Worm (Caenorhabditis elegans): ENCODE measurements around the gene gcc-1.
A peak's percentile ranks its signal among the peaks of the same experiment; 100 is the strongest.

Gene gcc-1

DNA sequence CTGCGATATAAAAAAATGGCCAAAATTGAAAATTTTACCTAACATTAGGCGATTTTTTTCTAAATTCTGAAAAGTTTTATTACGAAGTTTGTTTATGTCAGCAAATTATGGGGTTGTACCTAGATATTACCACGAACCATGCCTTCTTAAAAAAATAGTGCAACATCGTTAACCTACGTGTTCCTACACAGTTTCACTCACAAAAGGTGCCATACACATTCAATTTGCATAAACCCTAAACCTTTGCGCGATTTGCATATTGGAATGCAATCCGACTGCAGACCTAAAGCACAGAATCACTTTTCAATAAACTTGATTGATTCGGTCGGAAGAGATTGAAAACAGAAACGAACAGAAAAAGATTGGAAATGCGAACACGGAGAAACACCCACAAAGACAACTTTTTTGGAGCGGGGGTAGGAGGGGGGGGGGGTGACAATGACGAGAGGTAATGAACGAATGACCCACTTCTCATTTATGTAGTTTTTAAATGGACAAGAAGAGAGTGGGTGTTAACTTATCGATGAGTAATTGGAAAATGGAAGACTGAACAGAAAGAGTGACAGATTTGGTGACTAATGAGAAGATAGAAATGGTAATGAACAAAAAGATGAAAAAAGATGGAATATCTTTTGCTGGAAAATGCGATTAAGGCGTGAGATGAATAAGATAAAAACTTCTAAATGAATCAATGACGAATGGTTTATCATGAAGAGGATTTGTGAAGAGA lies 3.5 kb upstream of the gcc-1 start:
- TF ChIP-seq grh-1 (GFP tag; IDR thresholded peaks at IDR 0.05), result no peak
- peak; percentile 37 for TF ChIP-seq mep-1 (tag; optimal IDR thresholded peaks at IDR 0.05)
- no peak for TF ChIP-seq unc-130 (tag; optimal IDR thresholded peaks at IDR 0.05)
- TF ChIP-seq nhr-85 (tag), result peak; percentile 62
- peak; percentile 17 for TF ChIP-seq blmp-1 (tag; optimal IDR thresholded peaks at IDR 0.05)

ce11 chrX:3163972-3164575 lies 4.3 kb downstream of the gcc-1 start, which contains the start of gene syx-6:
TSS of gene syx-6 (plus strand) at chrX:3164525.
- TF ChIP-seq unc-62 (GFP tag; optimal IDR thresholded peaks at IDR 0.05), result no peak
- no peak for TF ChIP-seq ceh-82 (tag; optimal IDR thresholded peaks at IDR 0.05)
- peak; percentile 8 for TF ChIP-seq lin-14 (GFP tag; optimal IDR thresholded peaks at IDR 0.05)
- TF ChIP-seq mab-9 (GFP tag; IDR thresholded peaks at IDR 0.05), result no peak
- no peak for TF ChIP-seq ama-1 (optimal IDR thresholded peaks at IDR 0.05)
- TF ChIP-seq egl-13 (tag; optimal IDR thresholded peaks at IDR 0.05), result no peak
- TF ChIP-seq elt-2 (tag; optimal IDR thresholded peaks at IDR 0.05), result peak; percentile 50
- no peak for TF ChIP-seq ceh-63 (GFP tag; optimal IDR thresholded peaks at IDR 0.05)

DNA sequence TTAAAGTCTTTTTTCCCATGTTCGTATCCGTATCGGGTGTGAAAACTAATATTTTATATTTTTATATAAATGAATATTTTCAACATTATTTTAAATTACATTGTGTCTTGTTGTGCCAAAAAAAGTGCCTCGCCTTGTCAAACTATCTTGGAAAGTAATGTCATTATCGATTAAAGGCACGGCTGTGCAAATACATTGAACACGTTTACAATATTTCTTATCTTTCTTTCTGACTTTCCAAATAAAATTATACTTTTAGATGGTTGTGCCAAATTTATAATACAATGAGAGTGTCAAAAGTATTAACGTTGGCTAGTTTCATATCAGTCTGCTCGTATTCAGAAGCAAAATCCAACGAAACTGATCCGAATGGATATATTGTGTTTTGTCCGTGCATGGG lies 5.8 kb downstream of the gcc-1 start, which contains the start of gene pfut-1:
TSS of gene pfut-1 (plus strand) at position 258 of the 400 bp plus-strand sequence.
- TF ChIP-seq elt-2 (tag; optimal IDR thresholded peaks at IDR 0.05) (peak; percentile 23), unc-86 (tag; optimal IDR thresholded peaks at IDR 0.05) (no peak)

DNA sequence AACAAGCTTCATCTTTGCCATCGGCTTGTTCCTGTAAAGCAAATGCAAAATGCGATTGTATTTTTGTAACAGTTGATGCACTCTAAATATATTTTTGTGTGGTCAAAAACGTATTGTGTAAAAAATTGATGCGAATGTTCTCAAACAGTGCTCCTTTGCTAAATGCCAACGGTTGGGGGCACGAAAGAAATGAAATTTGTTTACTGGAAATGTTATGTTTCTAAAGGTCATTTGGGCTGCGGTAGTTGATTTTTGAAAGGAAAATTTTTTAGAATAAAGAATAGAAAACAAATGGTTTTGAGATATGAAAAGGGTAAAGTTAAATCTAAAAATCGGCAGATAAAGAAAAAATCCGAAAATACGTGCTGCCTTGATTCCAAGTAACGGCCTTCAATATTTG lies 10.7 kb downstream of the gcc-1 start, which contains the start of gene C15C7.6:
TSS of gene C15C7.6 (minus strand) at position 101 of the 400 bp plus-strand sequence.
- no peak for TF ChIP-seq unc-130 (tag; optimal IDR thresholded peaks at IDR 0.05)
- no peak for TF ChIP-seq snpc-4 (tag; optimal IDR thresholded peaks at IDR 0.05)
- TF ChIP-seq nhr-85 (tag), result no peak
- TF ChIP-seq ceh-90 (tag; optimal IDR thresholded peaks at IDR 0.05), result no peak
- TF ChIP-seq fkh-8 (tag; optimal IDR thresholded peaks at IDR 0.05), result no peak
- TF ChIP-seq isw-1 (GFP tag; IDR thresholded peaks at IDR 0.05), result no peak
- TF ChIP-seq lir-3 (tag; optimal IDR thresholded peaks at IDR 0.05; ENCODE audit: poor library complexity), result no peak
- no peak for TF ChIP-seq elt-2 (tag; optimal IDR thresholded peaks at IDR 0.05)
- TF ChIP-seq tbx-2 (tag; optimal IDR thresholded peaks at IDR 0.05), result no peak
- TF ChIP-seq xbp-1 (tag; optimal IDR thresholded peaks at IDR 0.05), result no peak

ce11 chrX:3176728-3177127 lies 17.0 kb downstream of the gcc-1 start:
- TF ChIP-seq fkh-4 (tag; optimal IDR thresholded peaks at IDR 0.05; ENCODE audit: borderline replicate concordance) (no peak), zip-4 (GFP tag; optimal IDR thresholded peaks at IDR 0.05) (no peak), mdl-1 (tag; optimal IDR thresholded peaks at IDR 0.05) (no peak), ztf-11 (tag; optimal IDR thresholded peaks at IDR 0.05) (no peak), mab-9 (GFP tag; IDR thresholded peaks at IDR 0.05) (no peak), nhr-11 (tag; optimal IDR thresholded peaks at IDR 0.05) (no peak), skn-1 (tag; optimal IDR thresholded peaks at IDR 0.05) (no peak), ceh-90 (tag; optimal IDR thresholded peaks at IDR 0.05) (no peak), blmp-1 (tag; optimal IDR thresholded peaks at IDR 0.05) (no peak), pqm-1 (tag; optimal IDR thresholded peaks at IDR 0.05) (no peak), ceh-88 (GFP tag; IDR thresholded peaks at IDR 0.05) (no peak), egl-13 (tag; optimal IDR thresholded peaks at IDR 0.05) (no peak), lin-35 (GFP tag; optimal IDR thresholded peaks at IDR 0.05) (no peak), xbp-1 (tag; optimal IDR thresholded peaks at IDR 0.05) (no peak)

- TF ChIP-seq nhr-90 (tag; optimal IDR thresholded peaks at IDR 0.05; ENCODE audit: poor library complexity) (no peak), fkh-4 (tag; optimal IDR thresholded peaks at IDR 0.05; ENCODE audit: borderline replicate concordance) (no peak), snpc-4 (tag; optimal IDR thresholded peaks at IDR 0.05) (no peak), sup-37 (GFP tag; optimal IDR thresholded peaks at IDR 0.05) (no peak), jun-1 (tag; optimal IDR thresholded peaks at IDR 0.05) (no peak), ztf-4 (tag; optimal IDR thresholded peaks at IDR 0.05) (no peak), hlh-4 (tag; optimal IDR thresholded peaks at IDR 0.05) (no peak), lsy-2 (tag; optimal IDR thresholded peaks at IDR 0.05) (no peak), pqm-1 (tag; optimal IDR thresholded peaks at IDR 0.05) (no peak), C16A3.4 (tag; optimal IDR thresholded peaks at IDR 0.05) (no peak), egl-13 (tag; optimal IDR thresholded peaks at IDR 0.05) (no peak), elt-2 (tag; optimal IDR thresholded peaks at IDR 0.05) (no peak), sptf-1 (tag; optimal IDR thresholded peaks at IDR 0.05) (no peak), irx-1 (tag; optimal IDR thresholded peaks at IDR 0.05) (no peak), nhr-77 (tag; optimal IDR thresholded peaks at IDR 0.05) (no peak), nhr-71 (tag; optimal IDR thresholded peaks at IDR 0.05) (no peak)
Observed at ce11 chrX:3178501-3178900, 18.8 kb downstream of the gcc-1 start, which contains the start of gene klp-4. TSS of gene klp-4 (minus strand) at chrX:3178701.
